Worm (Caenorhabditis elegans) whole organism, late embryonic: ENCODE results near the gene pbo-6.

Experiments used
- C08G9.2 ChIP-seq: sonication (generic microtip); optimal IDR thresholded peaks from 2 replicates; lab custom pipeline; 2016; ENCODE audit warnings: mild to moderate bottlenecking, missing genetic modification characterization, moderate library complexity, missing compliant biosample characterization
- C38D4.7 ChIP-seq: fragments of 200-800 bp; sonication (Bioruptor generic); optimal IDR thresholded peaks from 2 replicates; lab custom pipeline; 2018; ENCODE audit warnings: mild to moderate bottlenecking, missing genetic modification characterization, moderate library complexity, missing compliant biosample characterization
- K02D7.2 ChIP-seq: sonication (generic microtip); optimal IDR thresholded peaks from 2 replicates; lab custom pipeline; 2017; ENCODE audit warnings: mild to moderate bottlenecking, missing genetic modification characterization, missing compliant biosample characterization
- K09A11.1 ChIP-seq: sonication (generic microtip); optimal IDR thresholded peaks from 2 replicates; lab custom pipeline; 2017; ENCODE audit warnings: antibody characterized with exemption, mild to moderate bottlenecking, missing genetic modification characterization, missing compliant biosample characterization; ENCODE audit not compliant: insufficient read depth
- T23F11.4 ChIP-seq: fragments of 200-800 bp; sonication (Bioruptor generic); optimal IDR thresholded peaks from 2 replicates; lab custom pipeline; 2018; ENCODE audit warnings: mild to moderate bottlenecking, missing genetic modification characterization, missing compliant biosample characterization
- ama-1 ChIP-seq: fragments of 150-350 bp; optimal IDR thresholded peaks from 2 replicates; lab custom pipeline; 2014
- ceh-18 ChIP-seq: sonication (generic microtip); optimal IDR thresholded peaks from 2 replicates; lab custom pipeline; 2016; ENCODE audit warnings: missing genetic modification characterization, missing compliant biosample characterization
- ceh-2 ChIP-seq: sonication (generic microtip); optimal IDR thresholded peaks from 2 replicates; lab custom pipeline; 2016; ENCODE audit warnings: missing genotype, missing genetic modification characterization, missing compliant biosample characterization
- ceh-22 ChIP-seq: sonication (generic microtip); optimal IDR thresholded peaks from 2 replicates; lab custom pipeline; 2017; ENCODE audit warnings: missing biosample characterization, missing genetic modification characterization
- ceh-31 ChIP-seq: sonication (generic microtip); optimal IDR thresholded peaks from 2 replicates; lab custom pipeline; 2016; ENCODE audit warnings: missing genetic modification characterization, missing compliant biosample characterization
- ceh-34 ChIP-seq: sonication (generic microtip); optimal IDR thresholded peaks from 2 replicates; lab custom pipeline; 2016; ENCODE audit warnings: mild to moderate bottlenecking, missing genetic modification characterization, missing compliant biosample characterization
- ceh-45 ChIP-seq: fragments of 200-800 bp; sonication (Bioruptor generic); IDR thresholded peaks from 2 replicates; pipeline ENCODE4 v1.3.6; 2022; ENCODE audit warnings: missing genetic modification reagents, missing genetic modification characterization, missing compliant biosample characterization
- ceh-48 ChIP-seq: sonication (generic microtip); optimal IDR thresholded peaks from 2 replicates; lab custom pipeline; 2016; ENCODE audit warnings: missing genetic modification characterization, inconsistent platforms, missing compliant biosample characterization
- ceh-6 ChIP-seq: fragments of 200-800 bp; sonication (Bioruptor generic); optimal IDR thresholded peaks from 2 replicates; lab custom pipeline; 2018; ENCODE audit warnings: mild to moderate bottlenecking, missing genetic modification characterization, missing compliant biosample characterization
- ceh-9 ChIP-seq: sonication (generic microtip); optimal IDR thresholded peaks from 2 replicates; lab custom pipeline; 2016; ENCODE audit warnings: mild to moderate bottlenecking, missing genetic modification characterization, inconsistent platforms, missing compliant biosample characterization
- che-1 ChIP-seq: sonication (generic microtip); optimal IDR thresholded peaks from 2 replicates; lab custom pipeline; 2016; ENCODE audit warnings: mild to moderate bottlenecking, missing genetic modification characterization, missing compliant biosample characterization
- elt-2 ChIP-seq: sonication (generic microtip); optimal IDR thresholded peaks from 2 replicates; lab custom pipeline; 2016; ENCODE audit warnings: missing genetic modification reagents, missing genetic modification characterization, missing compliant biosample characterization
- elt-4 ChIP-seq: sonication (generic microtip); optimal IDR thresholded peaks from 2 replicates; lab custom pipeline; 2016; ENCODE audit warnings: missing genetic modification characterization, missing compliant biosample characterization
- ets-4 ChIP-seq: sonication (generic microtip); optimal IDR thresholded peaks from 2 replicates; lab custom pipeline; 2016; ENCODE audit warnings: missing genetic modification characterization, missing compliant biosample characterization
- fax-1 ChIP-seq: sonication (generic microtip); optimal IDR thresholded peaks from 2 replicates; lab custom pipeline; 2016; ENCODE audit warnings: missing genotype, missing genetic modification characterization, missing compliant biosample characterization
- fkh-10 ChIP-seq: fragments of 150-350 bp; optimal IDR thresholded peaks from 2 replicates; lab custom pipeline; 2014; ENCODE audit warnings: missing biosample characterization, missing genetic modification reagents, missing genetic modification characterization
- hlh-13 ChIP-seq: fragments of 200-800 bp; sonication (Bioruptor generic); optimal IDR thresholded peaks from 2 replicates; lab custom pipeline; 2018; ENCODE audit warnings: mild to moderate bottlenecking, missing genetic modification characterization, missing compliant biosample characterization
- hlh-6 ChIP-seq: sonication (generic microtip); optimal IDR thresholded peaks from 2 replicates; lab custom pipeline; 2016; ENCODE audit warnings: missing genotype, missing genetic modification characterization, missing compliant biosample characterization
- lin-11 ChIP-seq: fragments of 200-800 bp; sonication (Bioruptor generic); optimal IDR thresholded peaks from 2 replicates; lab custom pipeline; 2018; ENCODE audit warnings: mild to moderate bottlenecking, missing genetic modification characterization, missing compliant biosample characterization
- madf-2 ChIP-seq: sonication (generic microtip); optimal IDR thresholded peaks from 2 replicates; lab custom pipeline; 2017; ENCODE audit warnings: missing genetic modification characterization, missing compliant biosample characterization
- mec-3 ChIP-seq: sonication (generic microtip); optimal IDR thresholded peaks from 2 replicates; lab custom pipeline; 2016; ENCODE audit warnings: borderline replicate concordance, missing genetic modification characterization, missing compliant biosample characterization
- nhr-11 ChIP-seq: fragments of 150-350 bp; optimal IDR thresholded peaks from 2 replicates; lab custom pipeline; 2014; ENCODE audit warnings: missing biosample characterization, missing genetic modification characterization
- nhr-232 ChIP-seq: sonication (generic microtip); optimal IDR thresholded peaks from 2 replicates; lab custom pipeline; 2016; ENCODE audit warnings: missing genetic modification characterization, missing compliant biosample characterization
- npax-4 ChIP-seq: sonication (generic microtip); optimal IDR thresholded peaks from 2 replicates; lab custom pipeline; 2016; ENCODE audit warnings: missing genetic modification characterization, missing compliant biosample characterization
- odd-2 ChIP-seq: sonication (generic microtip); optimal IDR thresholded peaks from 2 replicates; lab custom pipeline; 2017; ENCODE audit warnings: antibody characterized with exemption, mild to moderate bottlenecking, missing genetic modification characterization, missing compliant biosample characterization
- pat-9 ChIP-seq: fragments of 200-800 bp; sonication (Bioruptor generic); optimal IDR thresholded peaks from 2 replicates; lab custom pipeline; 2018; ENCODE audit warnings: mild to moderate bottlenecking, missing genetic modification characterization, moderate library complexity, missing compliant biosample characterization
- pax-1 ChIP-seq: fragments of 150-350 bp; optimal IDR thresholded peaks from 2 replicates; lab custom pipeline; 2014; ENCODE audit warnings: missing biosample characterization, missing genetic modification characterization
- pha-2 ChIP-seq: sonication (generic microtip); optimal IDR thresholded peaks from 2 replicates; lab custom pipeline; 2017; ENCODE audit warnings: mild to moderate bottlenecking, missing genetic modification characterization, missing compliant biosample characterization
- rnt-1 ChIP-seq: sonication (generic microtip); optimal IDR thresholded peaks from 2 replicates; lab custom pipeline; 2016; ENCODE audit warnings: missing genetic modification characterization, missing compliant biosample characterization
- sdc-2 ChIP-seq: sonication (generic microtip); optimal IDR thresholded peaks from 2 replicates; lab custom pipeline; 2016; ENCODE audit warnings: missing genotype, missing genetic modification characterization, missing compliant biosample characterization
- sox-2 ChIP-seq: fragments of 200-800 bp; sonication (Bioruptor generic); IDR thresholded peaks from 2 replicates; pipeline ENCODE4 v1.3.6; 2022; ENCODE audit warnings: missing genetic modification reagents, missing genetic modification characterization, missing compliant biosample characterization
- sox-4 ChIP-seq: sonication (generic microtip); optimal IDR thresholded peaks from 2 replicates; lab custom pipeline; 2017; ENCODE audit warnings: mild to moderate bottlenecking, missing genetic modification characterization, inconsistent platforms, missing compliant biosample characterization
- syd-9 ChIP-seq: sonication (generic microtip); optimal IDR thresholded peaks from 2 replicates; lab custom pipeline; 2016; ENCODE audit warnings: mild to moderate bottlenecking, missing genetic modification characterization, moderate library complexity, missing compliant biosample characterization
- tbx-2 ChIP-seq: sonication (generic microtip); optimal IDR thresholded peaks from 2 replicates; lab custom pipeline; 2016; ENCODE audit warnings: missing genetic modification characterization, missing compliant biosample characterization
- ttx-3 ChIP-seq: sonication (generic microtip); optimal IDR thresholded peaks from 2 replicates; lab custom pipeline; 2016; ENCODE audit warnings: missing genetic modification reagents, missing genetic modification characterization, missing compliant biosample characterization
- unc-86 ChIP-seq: sonication (generic microtip); optimal IDR thresholded peaks from 2 replicates; lab custom pipeline; 2016; ENCODE audit warnings: missing genetic modification characterization, missing compliant biosample characterization
- zip-5 ChIP-seq: sonication (generic microtip); optimal IDR thresholded peaks from 2 replicates; lab custom pipeline; 2016; ENCODE audit warnings: missing genetic modification characterization, missing compliant biosample characterization
- ztf-16 ChIP-seq: sonication (generic microtip); optimal IDR thresholded peaks from 2 replicates; lab custom pipeline; 2017; ENCODE audit warnings: missing genetic modification characterization, missing compliant biosample characterization

Gene pbo-6

DNA sequence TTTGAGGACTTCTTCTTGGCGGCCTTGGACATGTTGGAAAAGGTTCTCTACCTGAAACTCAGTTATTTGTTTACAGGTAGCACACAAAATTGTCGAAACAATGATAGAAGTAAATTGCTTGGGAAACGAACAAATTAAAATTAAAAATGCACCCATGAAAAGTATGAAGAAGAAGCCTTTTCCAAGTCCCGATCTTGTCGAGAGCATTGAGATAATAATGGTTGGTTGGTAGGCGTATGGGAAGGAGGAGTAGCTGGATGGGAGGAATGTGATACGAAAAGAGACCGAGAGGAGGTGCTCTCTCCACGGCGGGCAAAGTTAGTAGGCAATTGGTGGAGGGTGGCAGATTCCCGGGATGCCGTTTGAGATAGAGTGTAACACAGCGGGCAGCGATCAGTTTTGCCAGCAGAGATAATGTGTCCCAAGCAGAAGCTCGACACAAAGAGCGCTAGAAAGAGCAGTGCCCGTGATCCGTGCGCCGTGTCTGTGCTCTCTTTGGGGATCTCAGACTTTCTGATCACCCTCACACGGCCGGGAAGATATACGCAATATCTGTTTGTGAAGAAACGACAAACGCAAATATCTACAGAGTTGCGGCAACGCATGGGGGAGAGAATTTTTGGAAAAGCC is 27.8 kb downstream of the pbo-6 start, which contains the start of gene mlc-2 (continued):
- TF ChIP-seq nhr-11 (tag; lab: Kevin White, UChicago) (no peak), ceh-22 (tag; lab: Kevin White, UChicago) (no peak), ttx-3 (no peak), odd-2 (tag; lab: Kevin White, UChicago) (no peak), unc-86 (tag; lab: Kevin White, UChicago) (no peak), fax-1 (no peak), sdc-2 (tag; lab: Kevin White, UChicago) (peak; percentile 33), ceh-45 (GFP tag; lab: Robert Waterston, UW) (no peak), syd-9 (tag; lab: Kevin White, UChicago) (peak; percentile 58), pax-1 (tag; lab: Kevin White, UChicago) (no peak), C38D4.7 (no peak), fkh-10 (GFP tag; lab: Kevin White, UChicago) (no peak), elt-2 (tag; lab: Kevin White, UChicago) (no peak), ceh-31 (tag; lab: Kevin White, UChicago) (no peak), ceh-2 (tag; lab: Kevin White, UChicago) (no peak), C08G9.2 (no peak), ztf-16 (tag; lab: Kevin White, UChicago) (no peak), hlh-6 (tag; lab: Kevin White, UChicago) (peak; percentile 8), ceh-9 (tag; lab: Kevin White, UChicago) (no peak), sox-4 (tag; lab: Kevin White, UChicago) (no peak), pat-9 (tag; lab: Kevin White, UChicago) (peak; percentile 24), ets-4 (tag; lab: Kevin White, UChicago) (no peak), che-1 (no peak), ceh-48 (tag; lab: Kevin White, UChicago) (no peak), madf-2 (no peak)

DNA sequence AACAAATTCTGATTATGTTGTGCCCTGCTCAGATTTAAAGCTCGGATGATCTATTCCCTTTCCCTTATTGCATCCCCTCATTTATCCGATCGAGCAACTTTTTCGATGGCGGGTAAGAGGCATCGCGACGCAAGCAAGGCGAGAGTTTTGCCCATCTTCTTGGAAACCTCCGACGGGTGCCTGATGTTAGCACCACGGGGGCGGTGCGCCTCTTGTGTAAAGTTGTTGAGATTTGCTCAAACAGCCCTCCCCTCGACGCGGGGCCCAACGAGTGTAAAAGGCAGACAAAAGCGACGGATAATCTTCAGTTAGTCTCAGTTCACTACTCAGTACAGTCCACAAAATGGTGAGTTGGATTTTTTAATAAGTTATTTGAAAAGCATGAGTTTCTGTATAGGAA is 30.0 kb downstream of the pbo-6 start, which contains the start of gene mlc-1:
TSS of gene mlc-1 (plus strand) at position 324 of the 400 bp plus-strand sequence.
- TF ChIP-seq T23F11.4, result no peak
- peak; percentile 60 for TF ChIP-seq pat-9 (tag; lab: Kevin White, UChicago)
- no peak for TF ChIP-seq hlh-13 (GFP tag; lab: Kevin White, UChicago)
- TF ChIP-seq zip-5 (tag; lab: Kevin White, UChicago), result no peak
- no peak for TF ChIP-seq nhr-11 (tag; lab: Kevin White, UChicago)
- TF ChIP-seq sox-2 (GFP tag; lab: Robert Waterston, UW), result no peak
- TF ChIP-seq ceh-22 (tag; lab: Kevin White, UChicago), result no peak
- TF ChIP-seq ceh-34 (tag; lab: Kevin White, UChicago), result peak; percentile 27
- TF ChIP-seq ama-1, result no peak
- TF ChIP-seq ets-4 (tag; lab: Kevin White, UChicago), result no peak
- TF ChIP-seq fkh-10 (GFP tag; lab: Kevin White, UChicago), result no peak
- peak; percentile 73 for TF ChIP-seq ceh-18 (tag; lab: Kevin White, UChicago)
- no peak for TF ChIP-seq mec-3
- TF ChIP-seq ceh-2 (tag; lab: Kevin White, UChicago), result no peak
- TF ChIP-seq madf-2, result no peak
- TF ChIP-seq K02D7.2 (tag; lab: Kevin White, UChicago), result no peak
- TF ChIP-seq ztf-16 (tag; lab: Kevin White, UChicago), result no peak
- peak; percentile 3 for TF ChIP-seq tbx-2 (tag; lab: Kevin White, UChicago)
- peak; percentile 51 for TF ChIP-seq rnt-1 (tag; lab: Kevin White, UChicago)
- no peak for TF ChIP-seq pha-2
- no peak for TF ChIP-seq K09A11.1 (tag; lab: Kevin White, UChicago)

DNA sequence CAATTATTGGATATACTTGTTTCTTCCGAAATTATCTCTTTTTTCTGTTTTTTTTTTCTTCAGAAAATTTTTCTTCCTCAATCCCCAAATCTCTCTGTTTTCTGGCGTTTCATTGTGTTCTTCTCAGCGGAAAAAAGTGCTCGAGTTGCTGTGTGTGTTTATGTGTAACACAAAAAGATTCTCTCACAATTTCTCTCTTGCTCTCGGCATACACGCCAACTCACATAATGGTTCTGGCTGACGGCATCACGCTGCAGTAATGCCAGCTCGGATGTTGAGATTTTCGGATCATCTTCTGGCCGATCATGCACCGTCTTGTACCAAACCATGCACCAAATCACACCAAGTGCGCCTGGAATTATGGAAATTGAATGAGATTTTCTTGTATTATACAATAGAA is 33.1 kb downstream of the pbo-6 start:
- TF ChIP-seq ceh-18 (tag; lab: Kevin White, UChicago), result no peak
- no peak for TF ChIP-seq nhr-232 (tag; lab: Kevin White, UChicago)
- no peak for TF ChIP-seq npax-4 (tag; lab: Kevin White, UChicago)
- TF ChIP-seq tbx-2 (tag; lab: Kevin White, UChicago), result no peak
- no peak for TF ChIP-seq lin-11 (tag; lab: Kevin White, UChicago)
- no peak for TF ChIP-seq odd-2 (tag; lab: Kevin White, UChicago)
- TF ChIP-seq sox-4 (tag; lab: Kevin White, UChicago), result no peak
- no peak for TF ChIP-seq elt-4
- TF ChIP-seq ceh-31 (tag; lab: Kevin White, UChicago), result no peak
- TF ChIP-seq K09A11.1 (tag; lab: Kevin White, UChicago), result no peak
- TF ChIP-seq ceh-45 (GFP tag; lab: Robert Waterston, UW), result no peak
- no peak for TF ChIP-seq ceh-6 (GFP tag; lab: Kevin White, UChicago)
- no peak for TF ChIP-seq ama-1
- TF ChIP-seq hlh-13 (GFP tag; lab: Kevin White, UChicago), result no peak
- TF ChIP-seq sox-2 (GFP tag; lab: Robert Waterston, UW), result no peak
- TF ChIP-seq hlh-6 (tag; lab: Kevin White, UChicago), result no peak
- TF ChIP-seq rnt-1 (tag; lab: Kevin White, UChicago), result no peak
- TF ChIP-seq T23F11.4, result no peak
